Worm (Caenorhabditis elegans) whole organism, late embryonic: ENCODE measurements around the gene fut-4.

Experiments
- K09A11.1 ChIP-seq: sonication (generic microtip); optimal IDR thresholded peaks from 2 replicates; lab custom pipeline; 2017; ENCODE audit warnings: antibody characterized with exemption, mild to moderate bottlenecking, missing genetic modification characterization, missing compliant biosample characterization; ENCODE audit not compliant: insufficient read depth
- Y22D7AL.16 ChIP-seq: sonication (generic microtip); optimal IDR thresholded peaks from 2 replicates; lab custom pipeline; 2016; ENCODE audit warnings: missing genetic modification characterization, missing compliant biosample characterization
- ceh-14 ChIP-seq: sonication (generic microtip); optimal IDR thresholded peaks from 2 replicates; lab custom pipeline; 2016; ENCODE audit warnings: missing genotype, missing genetic modification characterization, missing compliant biosample characterization
- ceh-24 ChIP-seq: sonication (generic microtip); optimal IDR thresholded peaks from 2 replicates; lab custom pipeline; 2016; ENCODE audit warnings: mild to moderate bottlenecking, missing genetic modification characterization, missing compliant biosample characterization
- ceh-45 ChIP-seq: fragments of 200-800 bp; sonication (Bioruptor generic); IDR thresholded peaks from 2 replicates; pipeline ENCODE4 v1.3.6; 2022; ENCODE audit warnings: missing genetic modification reagents, missing genetic modification characterization, missing compliant biosample characterization
- ceh-48 ChIP-seq: sonication (generic microtip); optimal IDR thresholded peaks from 2 replicates; lab custom pipeline; 2016; ENCODE audit warnings: missing genetic modification characterization, inconsistent platforms, missing compliant biosample characterization
- ceh-6 ChIP-seq: fragments of 200-800 bp; sonication (Bioruptor generic); optimal IDR thresholded peaks from 2 replicates; lab custom pipeline; 2018; ENCODE audit warnings: mild to moderate bottlenecking, missing genetic modification characterization, missing compliant biosample characterization
- dmd-4 ChIP-seq: sonication (generic microtip); optimal IDR thresholded peaks from 2 replicates; lab custom pipeline; 2016; ENCODE audit warnings: borderline replicate concordance, missing genetic modification characterization, missing compliant biosample characterization
- hlh-15 ChIP-seq: sonication (generic microtip); optimal IDR thresholded peaks from 2 replicates; lab custom pipeline; 2016; ENCODE audit warnings: missing genetic modification characterization, missing compliant biosample characterization
- hlh-6 ChIP-seq: sonication (generic microtip); optimal IDR thresholded peaks from 2 replicates; lab custom pipeline; 2016; ENCODE audit warnings: missing genotype, missing genetic modification characterization, missing compliant biosample characterization
- lin-11 ChIP-seq: fragments of 200-800 bp; sonication (Bioruptor generic); optimal IDR thresholded peaks from 2 replicates; lab custom pipeline; 2018; ENCODE audit warnings: mild to moderate bottlenecking, missing genetic modification characterization, missing compliant biosample characterization
- nhr-11 ChIP-seq: fragments of 150-350 bp; optimal IDR thresholded peaks from 2 replicates; lab custom pipeline; 2014; ENCODE audit warnings: missing biosample characterization, missing genetic modification characterization
- npax-4 ChIP-seq: sonication (generic microtip); optimal IDR thresholded peaks from 2 replicates; lab custom pipeline; 2016; ENCODE audit warnings: missing genetic modification characterization, missing compliant biosample characterization
- sox-2 ChIP-seq: fragments of 200-800 bp; sonication (Bioruptor generic); IDR thresholded peaks from 2 replicates; pipeline ENCODE4 v1.3.6; 2022; ENCODE audit warnings: missing genetic modification reagents, missing genetic modification characterization, missing compliant biosample characterization
- sox-4 ChIP-seq: sonication (generic microtip); optimal IDR thresholded peaks from 2 replicates; lab custom pipeline; 2017; ENCODE audit warnings: mild to moderate bottlenecking, missing genetic modification characterization, inconsistent platforms, missing compliant biosample characterization
- tbx-2 ChIP-seq: sonication (generic microtip); optimal IDR thresholded peaks from 2 replicates; lab custom pipeline; 2016; ENCODE audit warnings: missing genetic modification characterization, missing compliant biosample characterization
- ttx-3 ChIP-seq: sonication (generic microtip); optimal IDR thresholded peaks from 2 replicates; lab custom pipeline; 2016; ENCODE audit warnings: missing genetic modification reagents, missing genetic modification characterization, missing compliant biosample characterization
- unc-86 ChIP-seq: sonication (generic microtip); optimal IDR thresholded peaks from 2 replicates; lab custom pipeline; 2016; ENCODE audit warnings: missing genetic modification characterization, missing compliant biosample characterization
- ztf-16 ChIP-seq: sonication (generic microtip); optimal IDR thresholded peaks from 2 replicates; lab custom pipeline; 2017; ENCODE audit warnings: missing genetic modification characterization, missing compliant biosample characterization

The fut-4 gene

ce11 chrII:2772166-2772565 lies 50.2 kb downstream of the fut-4 start, which contains the start of gene sdz-10:
Gene sdz-10, minus strand, starts transcription at chrII:2772266.
- TF ChIP-seq unc-86 (tag; lab: Kevin White, UChicago) (no peak), hlh-6 (tag; lab: Kevin White, UChicago) (no peak), ceh-24 (tag; lab: Kevin White, UChicago) (no peak)

ce11 chrII:2770788-2771187 lies 51.5 kb downstream of the fut-4 start, which contains the start of gene fbxb-105:
Gene fbxb-105, minus strand, starts transcription at chrII:2770888.
- TF ChIP-seq ceh-48 (tag; lab: Kevin White, UChicago): no peak
- no peak for TF ChIP-seq ztf-16 (tag; lab: Kevin White, UChicago)
- TF ChIP-seq npax-4: no peak
- TF ChIP-seq ttx-3 (tag; lab: Kevin White, UChicago): no peak
- no peak for TF ChIP-seq dmd-4
- no peak for TF ChIP-seq nhr-11
- no peak for TF ChIP-seq Y22D7AL.16 (tag; lab: Kevin White, UChicago)
- no peak for TF ChIP-seq tbx-2
- no peak for TF ChIP-seq ceh-14 (tag; lab: Kevin White, UChicago)
- TF ChIP-seq ceh-45 (GFP tag; lab: Robert Waterston, UW): no peak
- no peak for TF ChIP-seq ceh-6 (GFP tag; lab: Kevin White, UChicago)
- no peak for TF ChIP-seq K09A11.1 (tag; lab: Kevin White, UChicago)
- no peak for TF ChIP-seq lin-11 (tag; lab: Kevin White, UChicago)
- no peak for TF ChIP-seq sox-4 (tag; lab: Kevin White, UChicago)
- TF ChIP-seq sox-2 (GFP tag; lab: Robert Waterston, UW): no peak
- TF ChIP-seq hlh-15 (tag; lab: Kevin White, UChicago): no peak
